Worm (Caenorhabditis elegans) whole organism, mixed stage, embryonic: ENCODE results near the gene algn-13.

Experiments
- blmp-1 ChIP-seq: fragments of 150-350 bp; optimal IDR thresholded peaks from 2 replicates; lab custom pipeline; 2014; ENCODE audit warnings: missing biosample characterization, missing genetic modification characterization
- ceh-43 ChIP-seq: fragments of 200-800 bp; sonication (Bioruptor generic); optimal IDR thresholded peaks from 2 replicates; lab custom pipeline; 2018; ENCODE audit warnings: mild to moderate bottlenecking, missing genetic modification characterization, moderate library complexity, missing compliant biosample characterization
- drap-1 ChIP-seq: fragments of 200-800 bp; sonication (Bioruptor generic); optimal IDR thresholded peaks from 3 replicates; lab custom pipeline; 2018; ENCODE audit warnings: mild to moderate bottlenecking, missing genetic modification characterization, missing compliant biosample characterization
- hlh-1 ChIP-seq: fragments of 150-350 bp; optimal IDR thresholded peaks from 2 replicates; lab custom pipeline; 2014; ENCODE audit warnings: missing biosample characterization, missing genetic modification reagents, missing genetic modification characterization
- lin-13 ChIP-seq: fragments of 150-350 bp; optimal IDR thresholded peaks from 2 replicates; lab custom pipeline; 2014; ENCODE audit warnings: missing biosample characterization, missing genetic modification characterization
- mep-1 ChIP-seq: fragments of 150-350 bp; optimal IDR thresholded peaks from 2 replicates; lab custom pipeline; 2017; ENCODE audit warnings: missing biosample characterization, missing genetic modification reagents, missing genetic modification characterization, inconsistent platforms
- nhr-237 ChIP-seq: fragments of 150-350 bp; optimal IDR thresholded peaks from 2 replicates; lab custom pipeline; 2014; ENCODE audit warnings: missing biosample characterization, missing genetic modification characterization
- sptf-1 ChIP-seq: sonication (generic microtip); optimal IDR thresholded peaks from 2 replicates; lab custom pipeline; 2017; ENCODE audit warnings: mild to moderate bottlenecking, missing genetic modification characterization, moderate library complexity, missing compliant biosample characterization
- tbx-8 ChIP-seq: fragments of 200-800 bp; sonication (Bioruptor generic); optimal IDR thresholded peaks from 2 replicates; lab custom pipeline; 2018; ENCODE audit warnings: mild to moderate bottlenecking, missing genetic modification characterization, moderate library complexity, missing compliant biosample characterization
- ztf-11 ChIP-seq: fragments of 150-350 bp; optimal IDR thresholded peaks from 2 replicates; lab custom pipeline; 2014; ENCODE audit warnings: missing biosample characterization, missing genetic modification characterization

- no peak for TF ChIP-seq nhr-237 (tag; lab: Kevin White, UChicago)
- TF ChIP-seq drap-1 (GFP tag; lab: Kevin White, UChicago): no peak
- no peak for TF ChIP-seq sptf-1 (tag; lab: Kevin White, UChicago)
- no peak for TF ChIP-seq blmp-1 (tag; lab: Kevin White, UChicago)
- no peak for TF ChIP-seq mep-1 (tag; lab: Kevin White, UChicago)
- no peak for TF ChIP-seq hlh-1 (tag; lab: Kevin White, UChicago)
- TF ChIP-seq ceh-43: no peak
- TF ChIP-seq tbx-8: no peak
- no peak for TF ChIP-seq ztf-11 (tag; lab: Kevin White, UChicago)
- no peak for TF ChIP-seq lin-13 (tag; lab: Kevin White, UChicago)
These were observed 37.9 kb downstream of the algn-13 start, which contains the start of gene srxa-11 for ce11 chrV:13923851-13924250.
